Worm (Caenorhabditis elegans) whole organism, L2 larva: ENCODE measurements around the gene C14C11.2.

Source experiments
- C34F6.9 ChIP-seq: fragments of 150-350 bp; optimal IDR thresholded peaks from 2 replicates; lab custom pipeline; 2014; ENCODE audit warnings: missing biosample characterization, missing genetic modification characterization
- R02D3.7 ChIP-seq: fragments of 150-350 bp; optimal IDR thresholded peaks from 2 replicates; lab custom pipeline; 2014; ENCODE audit warnings: missing biosample characterization, missing genetic modification characterization
- Y55F3AM.14 ChIP-seq: fragments of 200-800 bp; sonication (Bioruptor generic); optimal IDR thresholded peaks from 2 replicates; lab custom pipeline; 2018; ENCODE audit warnings: mild to moderate bottlenecking, missing genetic modification characterization, missing compliant biosample characterization
- ZK546.5 ChIP-seq: sonication (generic microtip); optimal IDR thresholded peaks from 2 replicates; lab custom pipeline; 2017; ENCODE audit warnings: missing biosample characterization, missing genetic modification characterization
- aly-2 ChIP-seq: fragments of 150-350 bp; optimal IDR thresholded peaks from 2 replicates; lab custom pipeline; 2014; ENCODE audit warnings: missing biosample characterization, missing genetic modification characterization
- ama-1 ChIP-seq: fragments of 150-350 bp; optimal IDR thresholded peaks from 2 replicates; lab custom pipeline; 2018; ENCODE audit warnings: inconsistent platforms
- blmp-1 ChIP-seq: sonication (generic microtip); optimal IDR thresholded peaks from 2 replicates; lab custom pipeline; 2017; ENCODE audit warnings: missing genetic modification characterization, mild to moderate bottlenecking, missing compliant biosample characterization, antibody characterized with exemption, moderate library complexity; ENCODE audit not compliant: insufficient read depth
- ceh-82 ChIP-seq: fragments of 150-350 bp; optimal IDR thresholded peaks from 2 replicates; lab custom pipeline; 2014; ENCODE audit warnings: missing biosample characterization, missing genetic modification characterization
- crh-2 ChIP-seq: sonication (generic microtip); optimal IDR thresholded peaks from 2 replicates; lab custom pipeline; 2017; ENCODE audit warnings: missing biosample characterization, missing genetic modification characterization
- dmd-4 ChIP-seq: sonication (generic microtip); optimal IDR thresholded peaks from 2 replicates; lab custom pipeline; 2017; ENCODE audit warnings: missing biosample characterization, missing genetic modification characterization
- egl-27 ChIP-seq: sonication (generic microtip); optimal IDR thresholded peaks from 3 replicates; lab custom pipeline; 2017; ENCODE audit warnings: missing biosample characterization, missing genetic modification reagents, missing genetic modification characterization
- fos-1 ChIP-seq: fragments of 150-350 bp; optimal IDR thresholded peaks from 2 replicates; lab custom pipeline; 2014; ENCODE audit warnings: missing biosample characterization, missing genetic modification characterization
- gmeb-1 ChIP-seq: fragments of 150-350 bp; optimal IDR thresholded peaks from 2 replicates; lab custom pipeline; 2014; ENCODE audit warnings: missing biosample characterization, missing genetic modification characterization
- lin-11 ChIP-seq: fragments of 150-350 bp; sonication (generic microtip); optimal IDR thresholded peaks from 2 replicates; lab custom pipeline; 2014; ENCODE audit warnings: missing biosample characterization, missing genetic modification characterization, inconsistent platforms, mixed read lengths
- lin-13 ChIP-seq: fragments of 150-350 bp; optimal IDR thresholded peaks from 2 replicates; lab custom pipeline; 2014; ENCODE audit warnings: missing biosample characterization, missing genetic modification reagents, missing genetic modification characterization
- lsy-2 ChIP-seq, 2 experiments: fragments of 150-350 bp in 1 of 2; sonication (generic microtip) in 1 of 2; optimal IDR thresholded peaks; 2 replicates each; lab custom pipeline; 2014 to 2017; ENCODE audit warnings: missing biosample characterization in 2 of 2, missing genetic modification characterization in 2 of 2
- mab-5 ChIP-seq: fragments of 150-350 bp; optimal IDR thresholded peaks from 2 replicates; lab custom pipeline; 2014; ENCODE audit warnings: missing biosample characterization, missing genetic modification characterization
- mbf-1 ChIP-seq: sonication (generic microtip); optimal IDR thresholded peaks from 2 replicates; lab custom pipeline; 2017; ENCODE audit warnings: missing biosample characterization, missing genetic modification characterization
- mdl-1 ChIP-seq, 2 experiments: fragments of 150-350 bp in 1 of 2; sonication (generic microtip) in 1 of 2; optimal IDR thresholded peaks; 2 replicates each; lab custom pipeline; 2017; ENCODE audit warnings: missing biosample characterization in 2 of 2, missing genetic modification characterization in 2 of 2
- nhr-10 ChIP-seq: sonication (generic microtip); optimal IDR thresholded peaks from 2 replicates; lab custom pipeline; 2017; ENCODE audit warnings: missing biosample characterization, missing genetic modification characterization
- nhr-11 ChIP-seq: fragments of 150-350 bp; optimal IDR thresholded peaks from 2 replicates; lab custom pipeline; 2014; ENCODE audit warnings: missing biosample characterization, missing genetic modification characterization
- nhr-129 ChIP-seq: fragments of 150-350 bp; optimal IDR thresholded peaks from 2 replicates; lab custom pipeline; 2014; ENCODE audit warnings: missing biosample characterization, missing genetic modification characterization
- nhr-21 ChIP-seq: fragments of 150-350 bp; optimal IDR thresholded peaks from 2 replicates; lab custom pipeline; 2014; ENCODE audit warnings: missing biosample characterization, missing genetic modification characterization
- nhr-23 ChIP-seq: fragments of 150-350 bp; optimal IDR thresholded peaks from 2 replicates; lab custom pipeline; 2014; ENCODE audit warnings: missing biosample characterization, missing genetic modification reagents, missing genetic modification characterization
- nhr-25 ChIP-seq: fragments of 150-350 bp; sonication (generic microtip); optimal IDR thresholded peaks from 3 replicates; lab custom pipeline; 2014; ENCODE audit warnings: missing biosample characterization, missing genetic modification characterization
- nhr-77 ChIP-seq: fragments of 150-350 bp; optimal IDR thresholded peaks from 2 replicates; lab custom pipeline; 2014; ENCODE audit warnings: missing biosample characterization, missing genetic modification characterization
- peb-1 ChIP-seq: fragments of 150-350 bp; optimal IDR thresholded peaks from 2 replicates; lab custom pipeline; 2014; ENCODE audit warnings: missing biosample characterization, missing genetic modification characterization
- skn-1 ChIP-seq: sonication (generic microtip); optimal IDR thresholded peaks from 2 replicates; lab custom pipeline; 2017; ENCODE audit warnings: missing biosample characterization, missing genetic modification characterization
- sma-3 ChIP-seq: sonication (generic microtip); optimal IDR thresholded peaks from 2 replicates; lab custom pipeline; 2016; ENCODE audit warnings: missing genetic modification reagents, missing genetic modification characterization, missing compliant biosample characterization
- sma-9 ChIP-seq, 2 experiments: fragments of 150-350 bp in 1 of 2; sonication (generic microtip) in 1 of 2; optimal IDR thresholded peaks; 2 replicates each; lab custom pipeline; 2014 to 2016; ENCODE audit warnings: missing genetic modification characterization in 2 of 2, mild to moderate bottlenecking in 1 of 2, missing biosample characterization in 1 of 2, missing compliant biosample characterization in 1 of 2, missing genetic modification reagents in 1 of 2, moderate library complexity in 1 of 2
- snpc-4 ChIP-seq: fragments of 150-350 bp; optimal IDR thresholded peaks from 2 replicates; lab custom pipeline; 2014; ENCODE audit warnings: missing biosample characterization, missing genetic modification characterization
- unc-39 ChIP-seq: fragments of 150-350 bp; optimal IDR thresholded peaks from 2 replicates; lab custom pipeline; 2014; ENCODE audit warnings: missing biosample characterization, missing genetic modification characterization
- unc-55 ChIP-seq: fragments of 150-350 bp; sonication (generic microtip); optimal IDR thresholded peaks from 3 replicates; lab custom pipeline; 2014; ENCODE audit warnings: missing biosample characterization, missing genetic modification reagents, missing genetic modification characterization
- zag-1 ChIP-seq: fragments of 150-350 bp; optimal IDR thresholded peaks from 2 replicates; lab custom pipeline; 2014; ENCODE audit warnings: missing biosample characterization, missing genetic modification characterization

Gene C14C11.2

DNA sequence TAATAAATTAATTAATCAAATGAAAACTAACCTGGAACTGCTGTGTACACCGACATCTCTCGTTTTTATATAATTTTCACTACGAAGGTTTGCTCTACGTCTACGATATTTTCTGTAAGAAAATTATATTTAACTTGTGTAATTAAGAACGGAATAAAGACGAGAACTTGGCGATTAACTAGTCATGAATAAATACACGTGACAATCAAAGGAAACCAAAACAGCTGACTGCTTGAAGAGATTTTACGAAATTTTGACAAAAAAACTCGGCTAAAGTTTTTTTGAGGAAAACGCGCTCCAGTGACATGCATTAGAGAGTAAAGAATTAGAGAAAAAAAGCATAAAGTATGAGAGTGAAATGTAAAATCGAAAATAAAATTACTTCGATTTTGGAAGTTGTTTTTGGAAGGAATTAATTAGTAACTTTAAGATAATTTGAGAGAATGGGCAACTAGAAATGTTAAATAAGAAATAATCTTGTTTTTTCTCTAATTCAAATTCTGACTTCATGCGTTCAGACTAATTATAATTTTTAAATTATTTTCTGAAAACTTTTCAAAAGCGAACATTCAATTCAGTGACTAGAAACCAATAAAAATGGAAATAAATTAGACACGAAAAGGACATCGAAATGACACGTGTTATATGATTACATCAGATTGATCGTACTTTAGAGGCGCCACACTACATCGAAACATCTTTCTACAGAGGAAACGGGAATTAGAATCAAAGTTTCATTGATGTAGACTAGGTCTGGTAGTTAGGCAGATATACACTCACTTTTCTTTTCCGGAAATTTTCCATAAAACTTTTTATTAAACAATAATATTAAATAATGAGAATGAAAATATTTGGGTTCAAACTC lies 26.4 kb downstream of the C14C11.2 start, which contains the start of gene F25B4.7:
TSS of gene F25B4.7 (minus strand) at position 112 of the 865 bp plus-strand sequence.
- TF ChIP-seq Y55F3AM.14 = no peak
- no peak for TF ChIP-seq nhr-77 (tag; lab: Kevin White, UChicago)
- TF ChIP-seq unc-55 (GFP tag; lab: Kevin White, UChicago) = peak; percentile 64
- TF ChIP-seq peb-1 (tag; lab: Kevin White, UChicago) = no peak
- peak; percentile 74 for TF ChIP-seq sma-9 (GFP tag; optimal IDR thresholded peaks at IDR 0.05; lab: Kevin White, UChicago)
- TF ChIP-seq sma-9 (tag; optimal IDR thresholded peaks at IDR 0.05; lab: Kevin White, UChicago) = no peak
- TF ChIP-seq nhr-11 (tag; lab: Kevin White, UChicago) = no peak
- no peak for TF ChIP-seq ZK546.5 (tag; lab: Kevin White, UChicago)
- TF ChIP-seq nhr-10 (tag; lab: Kevin White, UChicago) = no peak
- no peak for TF ChIP-seq mbf-1 (tag; lab: Kevin White, UChicago)
- no peak for TF ChIP-seq R02D3.7 (tag; lab: Kevin White, UChicago)
- no peak for TF ChIP-seq blmp-1 (tag; lab: Kevin White, UChicago)
- no peak for TF ChIP-seq lin-11 (tag; lab: Kevin White, UChicago)
- TF ChIP-seq nhr-23 (tag; lab: Kevin White, UChicago) = no peak
- TF ChIP-seq mdl-1 (tag; optimal IDR thresholded peaks at IDR 0.05; lab: Kevin White, UChicago) = no peak
- peak; percentile 68 for TF ChIP-seq C34F6.9
- TF ChIP-seq fos-1 = peak; percentile 40
- TF ChIP-seq sma-3 (GFP tag; lab: Kevin White, UChicago) = no peak
- TF ChIP-seq skn-1 = no peak
- TF ChIP-seq nhr-25 (tag; lab: Kevin White, UChicago) = peak; percentile 33
- TF ChIP-seq lsy-2 (tag; optimal IDR thresholded peaks at IDR 0.05; lab: Kevin White, UChicago) = peak in 1 of 2 experiments; percentile 41
- peak; percentile 82 for TF ChIP-seq nhr-129
- TF ChIP-seq snpc-4 = no peak
- peak; percentile 67 for TF ChIP-seq crh-2 (tag; lab: Kevin White, UChicago)
- TF ChIP-seq unc-39 (tag; lab: Kevin White, UChicago) = no peak
- peak; percentile 41 for TF ChIP-seq nhr-21 (tag; lab: Kevin White, UChicago)
- TF ChIP-seq dmd-4 (tag; lab: Kevin White, UChicago) = no peak
- TF ChIP-seq ama-1 (lab: Kevin White, UChicago) = no peak
- TF ChIP-seq aly-2 (tag; lab: Kevin White, UChicago) = no peak

DNA sequence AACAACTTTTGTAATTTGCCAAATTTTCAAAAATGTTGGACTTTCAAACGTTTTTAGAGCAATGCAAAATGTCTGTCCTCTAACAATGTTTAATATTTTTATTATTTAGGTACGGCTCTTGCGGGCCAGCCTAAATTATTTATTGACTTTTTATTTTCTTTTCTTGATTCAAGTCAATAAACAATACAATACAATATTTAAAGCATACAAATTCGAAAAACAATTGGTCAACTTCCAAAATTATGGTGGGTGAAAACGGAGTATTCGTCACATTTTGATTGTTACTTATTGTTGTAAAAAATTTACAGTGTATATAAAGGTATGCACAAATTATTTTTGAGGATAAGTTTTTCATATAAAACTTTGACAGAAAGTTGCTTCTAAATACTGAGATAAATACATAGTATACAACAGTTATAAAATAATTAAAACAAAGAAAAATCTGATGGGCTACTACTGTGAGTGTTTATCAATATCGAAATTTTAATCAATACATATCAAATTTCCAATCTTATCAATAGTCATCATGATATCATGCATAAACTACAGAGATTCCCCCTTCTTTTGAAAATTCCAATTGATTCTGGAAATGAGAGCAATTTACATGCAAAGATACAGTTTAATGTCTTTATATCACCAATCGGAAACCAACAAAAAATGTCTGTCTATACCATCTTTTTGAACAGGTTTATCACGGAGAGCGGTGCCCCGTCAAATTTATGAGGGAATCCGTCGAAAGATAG lies 30.9 kb downstream of the C14C11.2 start, which contains the start of gene F25B4.8:
TSS of gene F25B4.8 (minus strand) at position 51 of the 743 bp plus-strand sequence.
- TF ChIP-seq fos-1 (peak; percentile 5), zag-1 (no peak)

DNA sequence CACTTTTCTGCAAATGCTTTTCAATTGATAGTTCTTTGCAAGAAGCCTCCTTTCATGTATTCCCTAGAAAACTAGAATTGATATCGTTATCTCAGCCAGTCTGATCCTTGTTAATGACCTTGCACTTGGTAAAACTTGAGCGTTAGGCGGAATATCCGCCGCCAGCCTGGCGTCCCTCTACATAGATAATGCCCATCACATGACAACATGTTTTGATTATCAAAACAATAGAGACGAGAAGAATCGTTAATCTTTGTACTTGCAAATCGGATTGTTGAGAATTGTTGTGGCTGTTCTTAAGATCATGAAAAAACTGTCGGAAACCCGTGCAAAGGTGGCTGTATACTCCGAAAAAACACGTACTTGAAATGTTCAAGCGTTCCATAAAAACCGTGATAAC lies 32.6 kb downstream of the C14C11.2 start:
- TF ChIP-seq nhr-21 (tag; lab: Kevin White, UChicago) (peak; percentile 78), nhr-25 (tag; lab: Kevin White, UChicago) (peak; percentile 48), gmeb-1 (tag; lab: Kevin White, UChicago) (peak; percentile 22), egl-27 (tag; lab: Kevin White, UChicago) (no peak), lin-13 (GFP tag; lab: Kevin White, UChicago) (no peak), sma-9 (GFP tag; optimal IDR thresholded peaks at IDR 0.05; lab: Kevin White, UChicago) (peak; percentile 46), sma-9 (tag; optimal IDR thresholded peaks at IDR 0.05; lab: Kevin White, UChicago) (no peak), mab-5 (tag; lab: Kevin White, UChicago) (no peak), nhr-129 (peak; percentile 26), mdl-1 (tag; optimal IDR thresholded peaks at IDR 0.05; lab: Kevin White, UChicago) (no peak), sma-3 (GFP tag; lab: Kevin White, UChicago) (peak; percentile 38), ceh-82 (tag; lab: Kevin White, UChicago) (no peak)
